Fruit fly (Drosophila melanogaster): ENCODE data around the gene CG34267.

The CG34267 gene

DNA sequence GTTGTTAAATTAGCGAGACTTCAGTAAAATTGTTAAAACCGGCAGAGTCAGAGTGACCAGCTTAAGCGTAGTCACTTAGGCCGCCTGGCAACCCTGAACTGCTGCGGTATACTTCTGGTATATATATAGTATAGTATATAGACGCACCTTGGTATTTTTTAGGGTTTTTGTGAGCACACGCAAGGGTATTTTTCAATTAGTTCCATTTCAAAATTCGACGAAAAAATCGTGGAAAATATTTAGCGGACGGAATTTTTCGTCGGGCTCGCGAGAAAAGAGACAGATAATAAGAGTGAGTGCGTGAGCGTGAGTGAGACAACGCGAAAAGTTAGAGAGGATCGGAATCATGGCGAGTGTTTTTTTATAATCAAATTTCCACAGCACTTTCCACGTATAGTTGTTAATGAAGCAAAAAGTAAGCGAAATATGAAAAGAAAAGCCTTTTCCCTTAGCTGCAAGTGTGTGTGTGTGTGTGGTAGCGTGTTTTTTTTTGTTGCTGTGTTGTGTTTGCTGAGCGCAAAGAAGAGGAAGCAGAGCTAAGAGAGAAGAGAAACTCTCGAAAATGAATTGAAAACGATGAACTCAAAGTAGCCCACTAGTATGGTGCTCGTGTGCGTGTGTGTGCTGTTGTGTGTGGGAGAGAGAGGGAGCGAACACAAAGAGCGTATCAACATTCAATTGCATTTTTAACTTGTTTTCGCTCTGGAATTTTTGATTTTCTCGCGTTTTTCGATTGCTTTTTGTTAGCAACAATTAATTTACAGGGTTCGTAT lies 42.8 kb upstream of the CG34267 start, which contains the start of the genes Cypl and Hipk:
Gene Cypl, minus strand, starts transcription at position 69 of the 773 bp plus-strand sequence.
Gene Hipk, plus strand, starts transcription at position 198 of the 773 bp plus-strand sequence.
- TF ChIP-seq Pif1A (GFP tag; optimal IDR thresholded peaks at IDR 0.05) (peak; percentile 37), CG34367 (tag; optimal IDR thresholded peaks at IDR 0.05) (no peak), CG8159 (tag; optimal IDR thresholded peaks at IDR 0.05) (peak; percentile 2), CG9948 (tag; optimal IDR thresholded peaks at IDR 0.05) (no peak), CG12605 (GFP tag; IDR thresholded peaks at IDR 0.05) (0 out of 2 replicates have a peak, but pooled peaks have one; percentile 49), Ets98B (GFP tag; IDR thresholded peaks at IDR 0.05) (peak; percentile 29; the same call in 1 of the 2 replicates), CG14655 (GFP tag; optimal IDR thresholded peaks at IDR 0.05) (no peak), CG32121 (GFP tag; IDR thresholded peaks at IDR 0.05) (0 out of 2 replicates have a peak, but pooled peaks have one; percentile 10), EcR (GFP tag; optimal IDR thresholded peaks at IDR 0.05) (peak; percentile 88), CG4496 (GFP tag; IDR thresholded peaks at IDR 0.05) (peak; percentile 43; the same call in 1 of the 3 replicates), CG17806 (tag; optimal IDR thresholded peaks at IDR 0.05) (no peak), CG15710 (tag; optimal IDR thresholded peaks at IDR 0.05) (no peak), D1 (tag; optimal IDR thresholded peaks at IDR 0.05) (no peak), gl (tag; optimal IDR thresholded peaks at IDR 0.05) (no peak), Pif1B (GFP tag; optimal IDR thresholded peaks at IDR 0.05) (peak; percentile 54), CG8301 (tag; optimal IDR thresholded peaks at IDR 0.05) (peak; percentile 27), rn (GFP tag; IDR thresholded peaks at IDR 0.05) (no peak), fd96Ca (GFP tag; IDR thresholded peaks at IDR 0.05) (no peak), CG10348 (GFP tag; IDR thresholded peaks at IDR 0.05) (no peak), CG13204 (GFP tag; optimal IDR thresholded peaks at IDR 0.05) (peak; percentile 11), Snoo (tag; optimal IDR thresholded peaks at IDR 0.05) (peak; percentile 15)

- peak; percentile 22 for TF ChIP-seq CG15710 (tag; optimal IDR thresholded peaks at IDR 0.05)
- no peak for TF ChIP-seq CG8301 (tag; optimal IDR thresholded peaks at IDR 0.05)
- TF ChIP-seq CG14655 (GFP tag; optimal IDR thresholded peaks at IDR 0.05): no peak
- TF ChIP-seq D1 (tag; optimal IDR thresholded peaks at IDR 0.05): peak; percentile 36
- TF ChIP-seq CG17806 (tag; optimal IDR thresholded peaks at IDR 0.05): peak; percentile 36
- TF ChIP-seq CG4496 (GFP tag; IDR thresholded peaks at IDR 0.05): no peak
- peak; percentile 37; the same call in 1 of the 2 replicates for TF ChIP-seq Ets98B (GFP tag; IDR thresholded peaks at IDR 0.05)
- TF ChIP-seq CG10348 (GFP tag; IDR thresholded peaks at IDR 0.05): no peak
- no peak for TF ChIP-seq CG34367 (tag; optimal IDR thresholded peaks at IDR 0.05)
- TF ChIP-seq CG8159 (tag; optimal IDR thresholded peaks at IDR 0.05): peak; percentile 35
- TF ChIP-seq Pif1B (GFP tag; optimal IDR thresholded peaks at IDR 0.05): no peak
- peak; percentile 12 for TF ChIP-seq CG9948 (tag; optimal IDR thresholded peaks at IDR 0.05)
- no peak for TF ChIP-seq rn (GFP tag; IDR thresholded peaks at IDR 0.05)
- no peak for TF ChIP-seq Snoo (tag; optimal IDR thresholded peaks at IDR 0.05)
- no peak for TF ChIP-seq Pif1A (GFP tag; optimal IDR thresholded peaks at IDR 0.05)
- no peak for TF ChIP-seq CG12605 (GFP tag; IDR thresholded peaks at IDR 0.05)
- no peak for TF ChIP-seq CG13204 (GFP tag; optimal IDR thresholded peaks at IDR 0.05)
- no peak for TF ChIP-seq EcR (GFP tag; optimal IDR thresholded peaks at IDR 0.05)
- 0 out of 3 replicates have a peak, but pooled peaks have one; percentile 37 for TF ChIP-seq fd96Ca (GFP tag; IDR thresholded peaks at IDR 0.05)
- no peak for TF ChIP-seq CG32121 (GFP tag; IDR thresholded peaks at IDR 0.05)
- TF ChIP-seq gl (tag; optimal IDR thresholded peaks at IDR 0.05): no peak
These were observed 40.3 kb upstream of the CG34267 start, which contains the start of the genes klar and BORCS6 for dm6 chr3L:540432-540973. Gene klar, minus strand, starts transcription at chr3L:540614. Gene BORCS6, plus strand, starts transcription at chr3L:540851.

- TF ChIP-seq gl (tag; optimal IDR thresholded peaks at IDR 0.05): no peak
- peak; percentile 1 for TF ChIP-seq CG14655 (GFP tag; optimal IDR thresholded peaks at IDR 0.05)
- TF ChIP-seq CG32121 (GFP tag; IDR thresholded peaks at IDR 0.05): no peak
These were observed 39.8 kb upstream of the CG34267 start for dm6 chr3L:540089-540407.

DNA sequence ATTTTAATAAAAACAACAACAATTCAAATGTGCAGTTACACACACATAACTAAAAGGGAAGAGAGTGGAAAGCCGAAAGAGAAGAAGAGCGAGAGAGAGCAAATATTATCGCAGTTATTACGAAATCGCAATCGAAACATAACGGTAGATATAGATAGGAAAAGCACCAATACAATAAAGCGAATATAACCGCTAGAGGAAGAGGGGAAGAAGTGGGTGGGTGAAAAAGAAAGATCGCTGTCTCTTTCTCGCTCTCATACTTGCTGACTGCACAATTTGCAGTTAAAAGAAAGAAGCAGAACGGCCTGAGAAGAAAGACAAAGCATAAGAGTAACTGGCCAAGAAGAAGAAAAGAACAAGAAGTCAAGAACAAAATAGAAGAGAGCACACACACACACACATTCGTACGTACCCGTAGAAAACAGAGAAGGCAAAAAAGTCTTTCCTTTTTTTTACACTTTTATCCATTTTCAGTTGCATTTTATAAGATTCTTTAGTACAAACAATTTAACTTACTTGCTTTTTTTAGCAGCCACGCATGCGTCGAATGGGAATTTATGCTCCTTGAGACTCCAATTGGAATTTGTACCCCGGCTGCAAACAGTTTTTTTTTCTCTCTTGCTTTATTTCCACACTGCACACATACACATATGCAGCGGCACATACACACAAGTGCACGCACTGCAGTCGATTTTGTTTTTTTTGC lies 39.3 kb upstream of the CG34267 start:
- TF ChIP-seq CG10348 (GFP tag; IDR thresholded peaks at IDR 0.05) (no peak), Snoo (tag; optimal IDR thresholded peaks at IDR 0.05) (peak; percentile 15), CG13204 (GFP tag; optimal IDR thresholded peaks at IDR 0.05) (peak; percentile 74), Pif1B (GFP tag; optimal IDR thresholded peaks at IDR 0.05) (peak; percentile 43), CG32121 (GFP tag; IDR thresholded peaks at IDR 0.05) (0 out of 2 replicates have a peak, but pooled peaks have one; percentile 15), CG12605 (GFP tag; IDR thresholded peaks at IDR 0.05) (peak; percentile 69; the same call in 1 of the 2 replicates), CG8301 (tag; optimal IDR thresholded peaks at IDR 0.05) (peak; percentile 60), gl (tag; optimal IDR thresholded peaks at IDR 0.05) (peak; percentile 84), Pif1A (GFP tag; optimal IDR thresholded peaks at IDR 0.05) (peak; percentile 73), CG9948 (tag; optimal IDR thresholded peaks at IDR 0.05) (peak; percentile 23), CG8159 (tag; optimal IDR thresholded peaks at IDR 0.05) (peak; percentile 48), D1 (tag; optimal IDR thresholded peaks at IDR 0.05) (no peak), EcR (GFP tag; optimal IDR thresholded peaks at IDR 0.05) (peak; percentile 7), CG17806 (tag; optimal IDR thresholded peaks at IDR 0.05) (peak; percentile 27), Ets98B (GFP tag; IDR thresholded peaks at IDR 0.05) (no peak; the same call in 1 of the 2 replicates), CG14655 (GFP tag; optimal IDR thresholded peaks at IDR 0.05) (peak; percentile 74), rn (GFP tag; IDR thresholded peaks at IDR 0.05) (no peak), CG4496 (GFP tag; IDR thresholded peaks at IDR 0.05) (peak; percentile 60), CG34367 (tag; optimal IDR thresholded peaks at IDR 0.05) (peak; percentile 53), fd96Ca (GFP tag; IDR thresholded peaks at IDR 0.05) (peak; percentile 45; the same call in 1 of the 3 replicates), CG15710 (tag; optimal IDR thresholded peaks at IDR 0.05) (peak; percentile 46)

All from whole organism, pupa.